Fruit fly (Drosophila melanogaster) whole organism, embryonic: Measurements from ENCODE around the gene RpL18.

Experiments used
- Abd-B ChIP-seq: fragments of 200-800 bp; sonication (Bioruptor generic); optimal IDR thresholded peaks from 2 replicates; lab custom pipeline; 2018; ENCODE audit warnings: missing biosample characterization, mild to moderate bottlenecking, missing genetic modification characterization, moderate library complexity
- C15 ChIP-seq: fragments of 200-800 bp; sonication (Bioruptor generic); IDR thresholded peaks from 3 replicates; pipeline ENCODE4 v1.3.6; 2022; ENCODE audit warnings: missing biosample characterization, missing genetic modification characterization
- CG1024 ChIP-seq: fragments of 200-800 bp; sonication (Bioruptor generic); IDR thresholded peaks from 2 replicates; pipeline ENCODE4 v1.3.6; 2022; ENCODE audit warnings: missing biosample characterization, missing genetic modification characterization
- CG10654 ChIP-seq: fragments of 200-800 bp; sonication (Bioruptor generic); optimal IDR thresholded peaks from 2 replicates; lab custom pipeline; 2016; ENCODE audit warnings: missing biosample characterization, missing genetic modification characterization
- CG11695 ChIP-seq: fragments of 200-800 bp; sonication (Bioruptor generic); IDR thresholded peaks from 3 replicates; pipeline ENCODE4 v1.3.6; 2022; ENCODE audit warnings: missing biosample characterization, missing genetic modification characterization
- CG1233 ChIP-seq: fragments of 200-800 bp; sonication (Bioruptor generic); optimal IDR thresholded peaks from 4 replicates; lab custom pipeline; 2018; ENCODE audit warnings: missing biosample characterization, mild to moderate bottlenecking, missing genetic modification characterization
- CG12942 ChIP-seq: fragments of 200-800 bp; sonication (Bioruptor generic); optimal IDR thresholded peaks from 3 replicates; lab custom pipeline; 2016; ENCODE audit warnings: missing biosample characterization, missing genetic modification characterization
- CG14667 ChIP-seq: fragments of 200-800 bp; sonication (Bioruptor generic); IDR thresholded peaks from 2 replicates; pipeline ENCODE4 v1.3.6; 2022; ENCODE audit warnings: missing biosample characterization, missing genetic modification characterization
- CG14965 ChIP-seq: fragments of 200-800 bp; sonication (Bioruptor generic); optimal IDR thresholded peaks from 2 replicates; lab custom pipeline; 2016; ENCODE audit warnings: missing biosample characterization, missing genetic modification characterization, borderline replicate concordance
- CG15601 ChIP-seq: fragments of 200-800 bp; sonication (Bioruptor generic); optimal IDR thresholded peaks from 3 replicates; lab custom pipeline; 2019; ENCODE audit warnings: missing biosample characterization, mild to moderate bottlenecking, missing genetic modification characterization, moderate library complexity
- CG3838 ChIP-seq: fragments of 200-800 bp; sonication (Bioruptor generic); optimal IDR thresholded peaks from 3 replicates; lab custom pipeline; 2016; ENCODE audit warnings: missing biosample characterization, missing genetic modification characterization
- CG43689 ChIP-seq: fragments of 200-800 bp; sonication (Bioruptor generic); IDR thresholded peaks from 2 replicates; pipeline ENCODE4 v1.3.6; 2022; ENCODE audit warnings: missing biosample characterization, missing genetic modification characterization
- CG4404 ChIP-seq: fragments of 200-800 bp; sonication (Bioruptor generic); IDR thresholded peaks from 2 replicates; pipeline ENCODE4 v1.3.6; 2022; ENCODE audit warnings: missing biosample characterization, missing genetic modification characterization
- CG4820 ChIP-seq: fragments of 200-800 bp; sonication (Bioruptor generic); optimal IDR thresholded peaks from 3 replicates; lab custom pipeline; 2016; ENCODE audit warnings: missing biosample characterization, missing genetic modification characterization
- CG9876 ChIP-seq: fragments of 200-800 bp; sonication (Bioruptor generic); optimal IDR thresholded peaks from 2 replicates; lab custom pipeline; 2016; ENCODE audit warnings: missing biosample characterization, missing genetic modification characterization
- CTCF ChIP-seq: fragments of 200-800 bp; sonication (Bioruptor generic); optimal IDR thresholded peaks from 2 replicates; lab custom pipeline; 2017; ENCODE audit warnings: missing biosample characterization, mild to moderate bottlenecking, missing genetic modification characterization, moderate library complexity
- CkIIα-i1 ChIP-seq: fragments of 200-800 bp; sonication (Bioruptor generic); IDR thresholded peaks from 2 replicates; pipeline ENCODE4 v1.3.6; 2022; ENCODE audit warnings: missing biosample characterization, missing genetic modification characterization
- Dref ChIP-seq: fragments of 200-800 bp; sonication (Bioruptor generic); IDR thresholded peaks from 2 replicates; pipeline ENCODE4 v1.3.6; 2022; ENCODE audit warnings: missing biosample characterization, missing genetic modification characterization
- Fer3 ChIP-seq: fragments of 200-800 bp; sonication (Bioruptor generic); optimal IDR thresholded peaks from 2 replicates; lab custom pipeline; 2018; ENCODE audit warnings: missing biosample characterization, mild to moderate bottlenecking, missing genetic modification characterization, moderate library complexity
- Hand ChIP-seq: fragments of 200-800 bp; sonication (Bioruptor generic); optimal IDR thresholded peaks from 2 replicates; lab custom pipeline; 2017; ENCODE audit warnings: mild to moderate bottlenecking, missing biosample characterization, missing genetic modification reagents, missing genetic modification characterization
- Hr3 ChIP-seq: fragments of 200-800 bp; sonication (Bioruptor generic); optimal IDR thresholded peaks from 3 replicates; lab custom pipeline; 2016; ENCODE audit warnings: missing biosample characterization, missing genetic modification characterization
- Jarid2 ChIP-seq: fragments of 200-800 bp; sonication (Bioruptor generic); optimal IDR thresholded peaks from 3 replicates; lab custom pipeline; 2017; ENCODE audit warnings: mild to moderate bottlenecking, missing biosample characterization, missing genetic modification reagents, missing genetic modification characterization
- NC2α ChIP-seq: fragments of 200-800 bp; sonication (Bioruptor generic); optimal IDR thresholded peaks from 2 replicates; lab custom pipeline; 2016; ENCODE audit warnings: missing biosample characterization, missing genetic modification characterization
- NK7.1 ChIP-seq: fragments of 200-800 bp; sonication (Bioruptor generic); optimal IDR thresholded peaks from 3 replicates; lab custom pipeline; 2016; ENCODE audit warnings: missing biosample characterization, missing genetic modification characterization
- ap ChIP-seq: fragments of 200-800 bp; sonication (Bioruptor generic); IDR thresholded peaks from 2 replicates; pipeline ENCODE4 v1.3.6; 2022; ENCODE audit warnings: missing biosample characterization, missing genetic modification characterization
- ato ChIP-seq: fragments of 200-800 bp; sonication (Bioruptor generic); IDR thresholded peaks from 2 replicates; pipeline ENCODE4 v1.3.6; 2022; ENCODE audit warnings: missing biosample characterization, missing genetic modification characterization; ENCODE audit not compliant: partially characterized antibody
- chinmo ChIP-seq: fragments of 200-800 bp; sonication (Bioruptor generic); IDR thresholded peaks from 4 replicates; pipeline ENCODE4 v1.3.6; 2022; ENCODE audit warnings: missing biosample characterization, missing genetic modification characterization; ENCODE audit not compliant: partially characterized antibody
- crp ChIP-seq, 2 experiments: fragments of 200-800 bp; sonication (Bioruptor generic); optimal IDR thresholded peaks; 2 replicates in 1 of 2; 3 replicates in 1 of 2; lab custom pipeline; 2017; ENCODE audit warnings: missing biosample characterization in 2 of 2, missing genetic modification characterization in 2 of 2, mild to moderate bottlenecking in 1 of 2, moderate library complexity in 1 of 2
- dysf ChIP-seq: fragments of 200-800 bp; sonication (Bioruptor generic); IDR thresholded peaks from 3 replicates; pipeline ENCODE4 v1.3.6; 2022; ENCODE audit warnings: missing biosample characterization, missing genetic modification characterization
- ham ChIP-seq: fragments of 200-800 bp; sonication (Bioruptor generic); IDR thresholded peaks from 2 replicates; pipeline ENCODE4 v1.3.6; 2022; ENCODE audit warnings: missing biosample characterization, missing genetic modification characterization
- insv ChIP-seq, 2 experiments: fragments of 200-800 bp; sonication (Bioruptor generic); optimal IDR thresholded peaks; 3 replicates each; lab custom pipeline; 2016 to 2018; ENCODE audit warnings: missing biosample characterization in 2 of 2, missing genetic modification characterization in 2 of 2
- inv ChIP-seq: fragments of 200-800 bp; sonication (Bioruptor generic); IDR thresholded peaks from 2 replicates; pipeline ENCODE4 v1.3.6; 2022; ENCODE audit warnings: missing biosample characterization, missing genetic modification characterization; ENCODE audit not compliant: partially characterized antibody
- org-1 ChIP-seq: fragments of 200-800 bp; sonication (Bioruptor generic); optimal IDR thresholded peaks from 2 replicates; lab custom pipeline; 2017; ENCODE audit warnings: missing biosample characterization, missing genetic modification characterization
- p53 ChIP-seq: fragments of 200-800 bp; sonication (Bioruptor generic); optimal IDR thresholded peaks from 2 replicates; lab custom pipeline; 2016; ENCODE audit warnings: missing biosample characterization, missing genetic modification characterization
- ranshi ChIP-seq: fragments of 200-800 bp; sonication (Bioruptor generic); IDR thresholded peaks from 2 replicates; pipeline ENCODE4 v1.3.6; 2022; ENCODE audit warnings: missing biosample characterization, missing genetic modification characterization
- salm ChIP-seq: fragments of 200-800 bp; sonication (Bioruptor generic); optimal IDR thresholded peaks from 2 replicates; lab custom pipeline; 2018; ENCODE audit warnings: missing biosample characterization, mild to moderate bottlenecking, missing genetic modification characterization
- sna ChIP-seq: fragments of 200-800 bp; sonication (Bioruptor generic); IDR thresholded peaks from 2 replicates; pipeline ENCODE4 v1.3.6; 2022; ENCODE audit warnings: missing biosample characterization, missing genetic modification characterization; ENCODE audit not compliant: partially characterized antibody
- sug ChIP-seq: fragments of 200-800 bp; optimal IDR thresholded peaks from 2 replicates; lab custom pipeline; 2019; ENCODE audit warnings: missing biosample characterization, mild to moderate bottlenecking, missing genetic modification characterization, moderate library complexity
- trem ChIP-seq: fragments of 200-800 bp; optimal IDR thresholded peaks from 3 replicates; lab custom pipeline; 2019; ENCODE audit warnings: missing biosample characterization, mild to moderate bottlenecking, missing genetic modification characterization, moderate library complexity
- usp ChIP-seq: fragments of >200 bp; optimal IDR thresholded peaks from 2 replicates; lab custom pipeline; 2017; ENCODE audit warnings: missing biosample characterization, missing genetic modification characterization
- wdn ChIP-seq: fragments of 200-800 bp; sonication (Bioruptor generic); IDR thresholded peaks from 2 replicates; pipeline ENCODE4 v1.3.6; 2022; ENCODE audit warnings: missing biosample characterization, missing genetic modification characterization

The RpL18 gene

DNA sequence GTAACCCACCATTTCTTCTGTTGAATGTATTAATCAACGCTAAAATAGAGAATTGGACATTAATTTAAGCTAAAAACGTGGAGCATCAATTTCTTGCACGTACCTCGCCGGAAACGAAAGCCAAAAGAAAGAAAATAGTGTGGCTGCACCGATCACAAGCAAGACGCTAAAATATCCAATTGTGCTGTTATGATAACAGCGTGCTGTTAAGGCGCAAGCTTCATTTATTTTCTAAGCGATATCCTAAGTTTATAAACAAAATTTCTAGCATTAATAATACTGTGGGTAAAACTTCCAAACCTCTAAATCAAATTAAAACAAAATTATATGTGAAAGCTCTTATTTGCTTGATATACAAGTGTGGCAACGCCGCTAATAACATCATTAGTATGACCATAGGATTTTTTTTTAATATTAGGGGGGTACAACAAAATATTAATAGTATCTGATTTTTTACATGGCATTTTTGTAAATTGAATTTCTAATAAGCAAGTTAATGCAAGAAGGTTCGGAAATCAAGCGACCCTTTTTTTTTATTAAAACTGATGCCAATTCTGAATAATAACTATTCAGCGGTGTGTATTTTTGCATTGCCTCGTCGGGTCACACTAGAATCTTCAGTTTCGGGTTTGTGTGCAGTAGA lies at the start of gene RpL18, which contains the start of gene Neos (continued):
- TF ChIP-seq CG1233 (GFP tag; lab: Kevin White, UChicago) (peak; percentile 82), usp (GFP tag; lab: Kevin White, UChicago) (no peak), NC2α (GFP tag; lab: Kevin White, UChicago) (peak; percentile 54), crp (GFP tag; optimal IDR thresholded peaks at IDR 0.05; lab: Kevin White, UChicago) (peak in 1 of 2 experiments; percentile 31), ap (GFP tag; lab: Robert Waterston, UW) (peak; percentile 44), CG10654 (GFP tag; lab: Kevin White, UChicago) (peak; percentile 40), sug (tag; lab: Kevin White, UChicago) (peak; percentile 64), insv (GFP tag; optimal IDR thresholded peaks at IDR 0.05; lab: Kevin White, UChicago) (peak in 1 of 2 experiments; percentile 68), ato (GFP tag; lab: Robert Waterston, UW) (no peak), CG14667 (GFP tag; lab: Robert Waterston, UW) (0 out of 2 replicates have a peak, but pooled peaks have one; percentile 18), CkIIα-i1 (no peak), dysf (no peak; the same call in 1 of the 3 replicates), CG43689 (no peak), ham (GFP tag; lab: Robert Waterston, UW) (no peak), wdn (GFP tag; lab: Robert Waterston, UW) (peak; percentile 53), chinmo (GFP tag; lab: Robert Waterston, UW) (no peak), inv (GFP tag; lab: Robert Waterston, UW) (no peak), C15 (GFP tag; lab: Robert Waterston, UW) (no peak), p53 (GFP tag; lab: Kevin White, UChicago) (peak; percentile 62), CG4820 (GFP tag; lab: Kevin White, UChicago) (peak; percentile 46), NK7.1 (GFP tag; lab: Kevin White, UChicago) (peak; percentile 55), sna (GFP tag; lab: Robert Waterston, UW) (no peak), Dref (GFP tag; lab: Robert Waterston, UW) (no peak), Fer3 (tag; lab: Kevin White, UChicago) (peak; percentile 78), CG12942 (GFP tag; lab: Kevin White, UChicago) (peak; percentile 11), Abd-B (GFP tag; lab: Kevin White, UChicago) (peak; percentile 72), Jarid2 (GFP tag; lab: Kevin White, UChicago) (peak; percentile 61), salm (peak; percentile 62), Hr3 (peak; percentile 58), org-1 (GFP tag; lab: Kevin White, UChicago) (peak; percentile 76), ranshi (GFP tag; lab: Robert Waterston, UW) (peak; percentile 57), CG15601 (tag; lab: Kevin White, UChicago) (peak; percentile 80), CG9876 (GFP tag; lab: Kevin White, UChicago) (peak; percentile 43), CG14965 (GFP tag; lab: Kevin White, UChicago) (peak; percentile 17), CG1024 (GFP tag; lab: Robert Waterston, UW) (peak; percentile 29; the same call in 1 of the 2 replicates), CG11695 (GFP tag; lab: Robert Waterston, UW) (peak; percentile 55; the same call in 1 of the 3 replicates), CTCF (GFP tag; lab: Kevin White, UChicago) (peak; percentile 6), CG3838 (GFP tag; lab: Kevin White, UChicago) (peak; percentile 61), Hand (GFP tag; lab: Kevin White, UChicago) (peak; percentile 56), trem (tag; lab: Kevin White, UChicago) (peak; percentile 79), CG4404 (GFP tag; lab: Robert Waterston, UW) (peak; percentile 55)
